Fruit fly (Drosophila melanogaster): ENCODE measurements around the gene Edc3.

The Edc3 gene

dm6 chr3L:17475979-17476393 lies 53.7 kb downstream of the Edc3 start, which contains the start of gene CG34250 (continued):
- TF ChIP-seq CG11504 (tag; optimal IDR thresholded peaks at IDR 0.05) (peak; percentile 53), CG15696 (tag; optimal IDR thresholded peaks at IDR 0.05) (no peak), CG10267 (tag; optimal IDR thresholded peaks at IDR 0.05) (peak; percentile 65), sc (optimal IDR thresholded peaks at IDR 0.05) (no peak), sc (GFP tag; optimal IDR thresholded peaks at IDR 0.05) (no peak), Vsx1 (GFP tag; optimal IDR thresholded peaks at IDR 0.05) (peak; percentile 17), CG7372 (GFP tag; IDR thresholded peaks at IDR 0.05) (no peak), sd (tag; optimal IDR thresholded peaks at IDR 0.05) (peak; percentile 57), GATAe (GFP tag; conservative IDR thresholded peaks at IDR 0.05) (no peak), CG18619 (GFP tag; optimal IDR thresholded peaks at IDR 0.05) (peak; percentile 46), CG10959 (GFP tag; IDR thresholded peaks at IDR 0.05) (no peak), BEAF-32 (GFP tag; optimal IDR thresholded peaks at IDR 0.05) (peak; percentile 88), Abd-B (GFP tag; optimal IDR thresholded peaks at IDR 0.05) (peak; percentile 46), CG2202 (tag; optimal IDR thresholded peaks at IDR 0.05) (peak; percentile 5), CG30020 (tag; optimal IDR thresholded peaks at IDR 0.05) (peak; percentile 53), CG30431 (GFP tag; optimal IDR thresholded peaks at IDR 0.05) (no peak), Dip2 (GFP tag; IDR thresholded peaks at IDR 0.05) (no peak), sqz (GFP tag; optimal IDR thresholded peaks at IDR 0.05) (no peak), eve (GFP tag; optimal IDR thresholded peaks at IDR 0.05) (no peak), CG13894 (tag; optimal IDR thresholded peaks at IDR 0.05) (peak; percentile 60), CG17829 (tag; optimal IDR thresholded peaks at IDR 0.05) (peak; percentile 62), stwl (tag; optimal IDR thresholded peaks at IDR 0.05) (peak; percentile 83), Rfx (GFP tag; IDR thresholded peaks at IDR 0.05) (peak; percentile 61; the same call in 1 of the 2 replicates), CG18599 (GFP tag; optimal IDR thresholded peaks at IDR 0.05) (peak; percentile 26), Elba2 (GFP tag; optimal IDR thresholded peaks at IDR 0.05) (peak; percentile 68), CG17328 (GFP tag; IDR thresholded peaks at IDR 0.05) (peak; percentile 21; the same call in 1 of the 2 replicates), CG12236 (GFP tag; optimal IDR thresholded peaks at IDR 0.05) (no peak), CG2199 (GFP tag; IDR thresholded peaks at IDR 0.05) (no peak), esg (GFP tag; conservative IDR thresholded peaks at IDR 0.05) (no peak), Lim3 (GFP tag; IDR thresholded peaks at IDR 0.05) (no peak), sisA (GFP tag; IDR thresholded peaks at IDR 0.05) (no peak), zfh2 (GFP tag; optimal IDR thresholded peaks at IDR 0.05) (peak; percentile 14), CG17912 (GFP tag; optimal IDR thresholded peaks at IDR 0.05) (no peak), CG12769 (tag; optimal IDR thresholded peaks at IDR 0.05) (peak; percentile 48), CG4328 (GFP tag; optimal IDR thresholded peaks at IDR 0.05) (peak; percentile 3), CG4854 (GFP tag; optimal IDR thresholded peaks at IDR 0.05) (peak; percentile 37), CG17361 (GFP tag; IDR thresholded peaks at IDR 0.05) (peak; percentile 48; the same call in 2 of the 3 replicates), Nf-YB (GFP tag; optimal IDR thresholded peaks at IDR 0.05) (peak; percentile 16), nau (GFP tag; optimal IDR thresholded peaks at IDR 0.05) (peak; percentile 28), kah (GFP tag; optimal IDR thresholded peaks at IDR 0.05) (no peak), CG11696 (GFP tag; IDR thresholded peaks at IDR 0.05) (no peak), CG13624 (GFP tag; optimal IDR thresholded peaks at IDR 0.05) (no peak), ara (GFP tag; IDR thresholded peaks at IDR 0.05) (no peak), pan (optimal IDR thresholded peaks at IDR 0.05) (no peak), pan (GFP tag; optimal IDR thresholded peaks at IDR 0.05 in 1 of 2, IDR thresholded peaks at IDR 0.05 in 1 of 2) (no peak), trem (tag; optimal IDR thresholded peaks at IDR 0.05) (peak; percentile 87), CG30403 (GFP tag; optimal IDR thresholded peaks at IDR 0.05) (peak; percentile 32), org-1 (GFP tag; optimal IDR thresholded peaks at IDR 0.05) (no peak), CG3065 (GFP tag; optimal IDR thresholded peaks at IDR 0.05) (no peak), zfh1 (GFP tag; IDR thresholded peaks at IDR 0.05) (peak; percentile 47; the same call in 1 of the 3 replicates), slp2 (GFP tag; optimal IDR thresholded peaks at IDR 0.05) (peak; percentile 18), D19A (tag; optimal IDR thresholded peaks at IDR 0.05) (peak; percentile 37)
